Fruit fly (Drosophila melanogaster): ENCODE data around the gene CG32110.
A peak's percentile ranks its signal among the peaks of the same experiment; 100 is the strongest.

The CG32110 gene

DNA sequence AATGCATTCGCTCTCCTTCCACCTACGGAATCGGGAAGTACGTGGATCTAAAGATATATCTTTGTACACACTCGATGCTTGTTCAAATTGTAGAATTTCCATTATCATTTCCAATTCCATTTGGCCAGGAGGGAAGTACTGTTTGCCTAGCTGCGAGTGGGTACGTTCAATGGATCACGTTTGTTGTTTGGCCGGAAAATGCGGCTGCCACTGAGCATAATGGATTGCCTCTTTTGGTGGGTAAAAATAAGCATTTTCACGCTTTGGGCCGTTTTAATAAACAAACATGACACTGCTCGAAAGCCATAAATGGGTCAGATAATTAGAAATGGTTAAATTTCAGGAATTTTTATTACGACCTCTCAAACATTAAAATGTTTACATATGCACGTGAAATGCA, 24.8 kb downstream of the CG32110 start:
- TF ChIP-seq toe (GFP tag; optimal IDR thresholded peaks at IDR 0.05) = no peak
- TF ChIP-seq Clk (GFP tag; optimal IDR thresholded peaks at IDR 0.05) = no peak
- TF ChIP-seq CG11617 (GFP tag; optimal IDR thresholded peaks at IDR 0.05) = no peak
- TF ChIP-seq cic (GFP tag; optimal IDR thresholded peaks at IDR 0.05) = no peak
- no peak for TF ChIP-seq CG5204 (GFP tag; optimal IDR thresholded peaks at IDR 0.05)
- no peak for TF ChIP-seq CG1620 (GFP tag; optimal IDR thresholded peaks at IDR 0.05)
- TF ChIP-seq CG12768 (GFP tag; optimal IDR thresholded peaks at IDR 0.05) = no peak
- TF ChIP-seq cnc (optimal IDR thresholded peaks at IDR 0.05) = no peak
- no peak for TF ChIP-seq tj (GFP tag; optimal IDR thresholded peaks at IDR 0.05)
- TF ChIP-seq bab1 (GFP tag; optimal IDR thresholded peaks at IDR 0.05) = no peak
- no peak for TF ChIP-seq kay (GFP tag; ENCODE audit: borderline replicate concordance)
- no peak for TF ChIP-seq CG7101 (tag; optimal IDR thresholded peaks at IDR 0.05)
- TF ChIP-seq CG7045 (GFP tag; optimal IDR thresholded peaks at IDR 0.05) = no peak
- TF ChIP-seq Crg-1 (GFP tag; optimal IDR thresholded peaks at IDR 0.05) = no peak
- TF ChIP-seq pad (GFP tag; optimal IDR thresholded peaks at IDR 0.05) = no peak

DNA sequence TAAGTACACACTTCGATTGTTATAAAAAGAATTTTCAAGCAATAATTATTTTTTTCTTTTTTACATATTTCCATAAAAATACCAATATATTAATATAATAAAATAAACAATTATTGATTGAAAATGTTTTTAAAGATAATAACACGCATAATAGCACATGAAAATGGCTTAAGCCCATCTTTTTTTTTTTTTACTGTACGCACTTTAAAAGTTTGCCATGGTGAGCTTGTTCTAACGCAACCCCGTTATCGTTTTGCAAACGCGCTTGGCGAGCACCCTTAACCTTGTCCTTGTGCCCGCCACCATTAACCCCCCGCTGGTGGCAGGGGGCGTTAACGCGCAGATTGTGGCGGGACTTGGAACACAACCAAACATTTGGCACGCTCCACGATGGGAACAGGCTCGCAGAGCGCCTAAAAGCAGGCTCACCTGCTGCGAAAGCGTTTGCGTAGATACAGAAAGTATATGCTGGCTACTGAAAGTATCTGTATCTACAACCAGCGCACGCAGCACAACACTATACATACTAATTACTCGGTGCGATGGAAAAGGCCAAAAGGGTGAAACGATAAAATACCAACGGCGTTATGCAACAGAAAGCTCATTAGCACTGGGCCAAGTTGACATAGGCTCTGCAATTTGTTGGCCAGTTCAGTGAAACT, 25.5 kb downstream of the CG32110 start:
- TF ChIP-seq cnc (optimal IDR thresholded peaks at IDR 0.05) = no peak
- peak; percentile 82 for TF ChIP-seq kay (GFP tag; ENCODE audit: borderline replicate concordance)
- no peak for TF ChIP-seq CG11617 (GFP tag; optimal IDR thresholded peaks at IDR 0.05)

DNA sequence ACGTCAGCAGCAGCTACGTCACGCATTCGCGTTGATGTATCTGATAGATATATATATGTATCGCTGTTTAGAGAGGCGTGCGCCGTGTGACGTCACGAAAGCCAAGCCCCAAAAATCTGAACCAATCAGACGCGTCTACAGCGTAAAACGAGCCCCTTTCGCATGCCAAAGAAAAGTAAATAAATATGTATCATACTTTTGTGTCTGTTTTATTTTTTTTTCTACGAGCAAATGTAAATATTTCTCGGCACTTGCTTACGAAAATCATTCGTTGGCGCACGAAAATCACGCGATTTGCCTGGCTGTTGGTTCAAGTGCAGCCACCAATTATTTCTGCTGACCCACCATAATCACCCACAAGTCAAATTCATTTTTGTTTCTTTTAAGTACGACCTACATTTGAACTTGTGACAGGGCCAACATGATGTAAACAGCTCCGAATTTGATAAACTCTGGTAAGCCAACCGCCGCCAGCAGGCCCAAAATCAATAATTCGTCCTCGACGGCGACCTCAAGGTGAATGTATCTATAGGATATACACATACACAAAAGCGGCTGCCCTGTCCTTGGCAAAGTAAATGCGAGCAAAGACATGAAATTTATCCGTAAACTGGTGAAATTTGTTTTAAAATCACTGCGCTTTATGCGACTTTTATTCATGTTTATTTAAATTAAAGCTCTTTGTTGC, 26.1 kb downstream of the CG32110 start:
- no peak for TF ChIP-seq kay (GFP tag; ENCODE audit: borderline replicate concordance)
- TF ChIP-seq CG11617 (GFP tag; optimal IDR thresholded peaks at IDR 0.05) = no peak
- no peak for TF ChIP-seq pad (GFP tag; optimal IDR thresholded peaks at IDR 0.05)
- peak; percentile 1 for TF ChIP-seq Crg-1 (GFP tag; optimal IDR thresholded peaks at IDR 0.05)
- no peak for TF ChIP-seq Mnt (GFP tag; optimal IDR thresholded peaks at IDR 0.05)
- TF ChIP-seq tj (GFP tag; optimal IDR thresholded peaks at IDR 0.05) = peak; percentile 80
- no peak for TF ChIP-seq Clk (GFP tag; optimal IDR thresholded peaks at IDR 0.05)
- peak; percentile 80 for TF ChIP-seq bab1 (GFP tag; optimal IDR thresholded peaks at IDR 0.05)

- TF ChIP-seq CG1620 (GFP tag; optimal IDR thresholded peaks at IDR 0.05) = no peak
- no peak for TF ChIP-seq Crg-1 (GFP tag; optimal IDR thresholded peaks at IDR 0.05)
- peak; percentile 67 for TF ChIP-seq kay (GFP tag; ENCODE audit: borderline replicate concordance)
- no peak for TF ChIP-seq Hr96 (GFP tag; optimal IDR thresholded peaks at IDR 0.05)
Observed at dm6 chr3L:12835511-12836479, 27.3 kb downstream of the CG32110 start.

DNA sequence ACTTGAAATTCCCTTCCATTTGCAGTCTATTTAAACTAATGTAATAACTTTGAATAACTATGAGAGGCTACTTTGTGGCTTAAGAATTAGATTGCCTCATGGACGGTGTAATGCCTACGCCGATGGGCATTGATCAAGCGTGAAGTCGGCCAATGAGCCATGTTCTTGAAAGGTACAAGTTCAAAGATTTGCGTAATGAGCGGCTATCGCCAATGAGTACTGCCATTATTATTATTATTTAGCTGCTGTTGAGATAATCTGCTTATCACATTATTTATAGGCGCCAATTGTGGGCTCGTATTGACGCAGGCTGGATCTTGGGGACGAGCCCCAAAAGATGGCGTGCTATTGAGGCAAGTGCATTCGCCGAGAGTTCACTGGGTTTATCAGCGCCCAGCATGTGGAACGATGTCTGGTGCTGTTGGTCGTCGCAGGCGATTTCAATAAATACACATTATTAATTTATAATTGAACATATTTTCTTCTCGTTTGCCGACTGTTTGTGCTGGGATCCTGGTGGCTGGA, 28.7 kb downstream of the CG32110 start:
- TF ChIP-seq CG33017 (tag; optimal IDR thresholded peaks at IDR 0.05) = no peak
- TF ChIP-seq ovo (GFP tag; optimal IDR thresholded peaks at IDR 0.05) = no peak
- no peak for TF ChIP-seq Crg-1 (GFP tag; optimal IDR thresholded peaks at IDR 0.05)
- TF ChIP-seq tj (GFP tag; optimal IDR thresholded peaks at IDR 0.05) = no peak
- no peak for TF ChIP-seq Mnt (GFP tag; optimal IDR thresholded peaks at IDR 0.05)
- TF ChIP-seq CG12768 (GFP tag; optimal IDR thresholded peaks at IDR 0.05) = no peak
- TF ChIP-seq CG14711 (tag; optimal IDR thresholded peaks at IDR 0.05) = no peak
- TF ChIP-seq CG1620 (GFP tag; optimal IDR thresholded peaks at IDR 0.05) = no peak
- TF ChIP-seq CG11617 (GFP tag; optimal IDR thresholded peaks at IDR 0.05) = no peak
- no peak for TF ChIP-seq cic (GFP tag; optimal IDR thresholded peaks at IDR 0.05)
- no peak for TF ChIP-seq kay (GFP tag; ENCODE audit: borderline replicate concordance)
- TF ChIP-seq CG5204 (GFP tag; optimal IDR thresholded peaks at IDR 0.05) = no peak
- TF ChIP-seq cnc (optimal IDR thresholded peaks at IDR 0.05) = no peak
- no peak for TF ChIP-seq bab1 (GFP tag; optimal IDR thresholded peaks at IDR 0.05)
- TF ChIP-seq CG7101 (tag; optimal IDR thresholded peaks at IDR 0.05) = no peak

DNA sequence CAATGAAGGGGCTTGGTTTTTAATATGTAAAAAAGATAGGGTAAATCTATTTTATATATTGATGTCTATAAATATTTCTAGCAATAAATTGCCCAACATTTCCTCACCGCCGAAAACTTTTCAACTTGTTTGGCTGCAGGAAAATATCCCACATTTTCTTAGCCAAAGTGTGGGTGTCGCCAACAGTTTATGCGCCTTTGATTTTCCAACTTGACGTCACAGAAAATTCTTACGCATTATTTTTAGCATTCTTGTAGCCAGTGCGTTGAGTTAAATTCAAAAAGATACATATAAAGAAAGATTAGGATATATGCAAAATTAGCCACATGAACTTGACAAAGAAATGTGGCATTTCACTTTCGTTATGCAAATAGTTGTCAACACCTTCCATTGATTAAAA, 31.4 kb downstream of the CG32110 start:
- peak; percentile 43 for TF ChIP-seq kay (GFP tag; ENCODE audit: borderline replicate concordance)
- no peak for TF ChIP-seq Crg-1 (GFP tag; optimal IDR thresholded peaks at IDR 0.05)

DNA sequence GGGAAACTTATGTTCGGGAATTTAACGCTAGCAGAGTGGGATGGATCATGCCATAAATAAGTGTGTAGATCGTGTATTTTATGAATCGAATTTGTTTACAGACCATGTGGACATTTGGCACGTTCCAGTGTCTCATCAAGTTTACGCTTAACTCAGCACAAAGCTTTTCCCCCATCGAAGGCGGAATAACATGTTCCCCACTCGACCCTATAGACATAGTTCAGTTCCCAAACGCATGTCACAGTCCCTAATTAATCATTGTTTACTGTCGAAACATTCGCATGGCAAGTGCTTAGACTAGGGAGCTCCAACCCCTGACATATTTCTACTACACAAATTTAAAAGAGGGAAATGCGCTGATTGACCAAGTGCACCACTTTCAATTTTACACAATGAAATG, 32.9 kb downstream of the CG32110 start:
- no peak for TF ChIP-seq toe (GFP tag; optimal IDR thresholded peaks at IDR 0.05)
- no peak for TF ChIP-seq Mnt (GFP tag; optimal IDR thresholded peaks at IDR 0.05)
- no peak for TF ChIP-seq ovo (GFP tag; optimal IDR thresholded peaks at IDR 0.05)
- TF ChIP-seq CG11617 (GFP tag; optimal IDR thresholded peaks at IDR 0.05) = no peak
- TF ChIP-seq CG7101 (tag; optimal IDR thresholded peaks at IDR 0.05) = no peak
- no peak for TF ChIP-seq CG14711 (tag; optimal IDR thresholded peaks at IDR 0.05)
- no peak for TF ChIP-seq kay (GFP tag; ENCODE audit: borderline replicate concordance)
- no peak for TF ChIP-seq cnc (optimal IDR thresholded peaks at IDR 0.05)

All from whole organism, adult.